Fruit fly (Drosophila melanogaster): ENCODE results near the gene pum.
A peak's percentile ranks its signal among the peaks of the same experiment; 100 is the strongest.

pum gene

DNA sequence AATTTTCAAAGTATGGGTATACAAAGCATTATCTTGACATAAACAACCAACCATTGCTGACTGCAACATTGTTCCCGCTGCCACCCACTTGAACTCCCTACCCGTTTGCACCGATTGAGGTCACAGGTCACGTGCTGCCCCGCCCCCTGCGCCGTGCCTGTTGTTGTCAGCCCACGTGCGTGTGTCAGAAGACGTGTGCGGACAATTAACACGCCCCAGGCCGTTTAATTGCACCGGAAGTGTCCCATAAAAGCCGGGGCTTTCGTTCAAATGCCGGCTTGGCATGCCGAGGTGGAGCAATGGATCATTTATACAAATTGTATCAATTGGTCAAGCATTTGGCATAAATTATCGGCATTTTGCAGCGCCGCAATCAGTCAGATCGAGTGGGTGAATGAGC, 210.4 kb downstream of the pum start:
- TF ChIP-seq CG3281 (GFP tag; optimal IDR thresholded peaks at IDR 0.05), result no peak
- TF ChIP-seq otp (GFP tag; IDR thresholded peaks at IDR 0.05), result no peak
- no peak for TF ChIP-seq gce (GFP tag; IDR thresholded peaks at IDR 0.05)
- TF ChIP-seq tll (GFP tag; optimal IDR thresholded peaks at IDR 0.05), result no peak
- TF ChIP-seq MTF-1 (GFP tag; optimal IDR thresholded peaks at IDR 0.05; ENCODE audit: borderline replicate concordance), result no peak
- TF ChIP-seq cwo (GFP tag; optimal IDR thresholded peaks at IDR 0.05), result peak; percentile 88
- no peak for TF ChIP-seq psq (GFP tag; optimal IDR thresholded peaks at IDR 0.05)
- no peak for TF ChIP-seq wdn (GFP tag; IDR thresholded peaks at IDR 0.05)
- no peak for TF ChIP-seq crc (GFP tag; optimal IDR thresholded peaks at IDR 0.05)
- no peak for TF ChIP-seq CG13424 (tag; optimal IDR thresholded peaks at IDR 0.05)
- TF ChIP-seq nom (GFP tag; optimal IDR thresholded peaks at IDR 0.05), result no peak
- TF ChIP-seq h (optimal IDR thresholded peaks at IDR 0.05), result no peak
- TF ChIP-seq CG13123 (GFP tag; optimal IDR thresholded peaks at IDR 0.05), result no peak
- no peak for TF ChIP-seq Ssrp (tag; optimal IDR thresholded peaks at IDR 0.05)
- TF ChIP-seq CG17385 (GFP tag; optimal IDR thresholded peaks at IDR 0.05), result no peak
- TF ChIP-seq fd102C (GFP tag; optimal IDR thresholded peaks at IDR 0.05), result no peak
- no peak for TF ChIP-seq CG13287 (GFP tag; IDR thresholded peaks at IDR 0.05; ENCODE audit: partially characterized antibody)
- TF ChIP-seq ranshi (GFP tag; IDR thresholded peaks at IDR 0.05), result no peak
- no peak for TF ChIP-seq YL-1 (GFP tag; optimal IDR thresholded peaks at IDR 0.05)
- no peak for TF ChIP-seq Pdp1 (GFP tag; optimal IDR thresholded peaks at IDR 0.05)
- TF ChIP-seq CG34224 (GFP tag; IDR thresholded peaks at IDR 0.05; ENCODE audit: partially characterized antibody), result no peak
- TF ChIP-seq CG32767 (GFP tag; IDR thresholded peaks at IDR 0.05), result no peak
- TF ChIP-seq trh (GFP tag; optimal IDR thresholded peaks at IDR 0.05), result no peak
- no peak for TF ChIP-seq dmrt99B (tag; optimal IDR thresholded peaks at IDR 0.05)
- no peak for TF ChIP-seq fru (optimal IDR thresholded peaks at IDR 0.05)
- TF ChIP-seq Stat92E (GFP tag; optimal IDR thresholded peaks at IDR 0.05), result no peak
- no peak for TF ChIP-seq zfh1 (GFP tag; IDR thresholded peaks at IDR 0.05)
- no peak for TF ChIP-seq inv (GFP tag; IDR thresholded peaks at IDR 0.05; ENCODE audit: partially characterized antibody)
- peak; percentile 73 for TF ChIP-seq abd-A (tag; optimal IDR thresholded peaks at IDR 0.05)
- TF ChIP-seq CG4707 (GFP tag; optimal IDR thresholded peaks at IDR 0.05), result no peak
- peak; percentile 32 for TF ChIP-seq sd (tag; optimal IDR thresholded peaks at IDR 0.05)
- TF ChIP-seq MESR4 (GFP tag; optimal IDR thresholded peaks at IDR 0.05), result no peak
- no peak for TF ChIP-seq odd (GFP tag; optimal IDR thresholded peaks at IDR 0.05)
- TF ChIP-seq Hr78 (GFP tag; optimal IDR thresholded peaks at IDR 0.05), result peak in 1 of 2 experiments; percentile 98
- no peak for TF ChIP-seq sug (tag; optimal IDR thresholded peaks at IDR 0.05)
- no peak for TF ChIP-seq lmd (GFP tag; IDR thresholded peaks at IDR 0.05)
- no peak for TF ChIP-seq Hsf (GFP tag; optimal IDR thresholded peaks at IDR 0.05)
- TF ChIP-seq CG30403 (GFP tag; optimal IDR thresholded peaks at IDR 0.05), result no peak
- TF ChIP-seq trem (tag; optimal IDR thresholded peaks at IDR 0.05), result no peak
- TF ChIP-seq chinmo (GFP tag; IDR thresholded peaks at IDR 0.05; ENCODE audit: partially characterized antibody), result 0 out of 4 replicates have a peak, but pooled peaks have one; percentile 29
- TF ChIP-seq Max (GFP tag; optimal IDR thresholded peaks at IDR 0.05), result no peak
- TF ChIP-seq crol (GFP tag; IDR thresholded peaks at IDR 0.05), result peak; percentile 33; the same call in 1 of the 2 replicates
- no peak for TF ChIP-seq nau (GFP tag; optimal IDR thresholded peaks at IDR 0.05)
- TF ChIP-seq CkIIα-i1 (GFP tag; IDR thresholded peaks at IDR 0.05), result no peak
- TF ChIP-seq CG3163 (GFP tag; optimal IDR thresholded peaks at IDR 0.05), result no peak
- no peak for TF ChIP-seq CG17912 (GFP tag; optimal IDR thresholded peaks at IDR 0.05)
- TF ChIP-seq CG4328 (GFP tag; optimal IDR thresholded peaks at IDR 0.05), result no peak
- TF ChIP-seq Vsx1 (GFP tag; optimal IDR thresholded peaks at IDR 0.05), result no peak
- TF ChIP-seq CG4360 (GFP tag; IDR thresholded peaks at IDR 0.05), result peak; percentile 36; the same call in 1 of the 2 replicates
- TF ChIP-seq CG8290 (GFP tag; optimal IDR thresholded peaks at IDR 0.05), result no peak
- TF ChIP-seq CG8290 (tag; optimal IDR thresholded peaks at IDR 0.05), result no peak
